Fruit fly (Drosophila melanogaster) whole organism, embryonic: Measurements from ENCODE around the gene upd2.

Source experiments
- CG11504 ChIP-seq: fragments of 200-800 bp; sonication (Bioruptor generic); optimal IDR thresholded peaks from 3 replicates; lab custom pipeline; 2019; ENCODE audit warnings: missing biosample characterization, mild to moderate bottlenecking, missing genetic modification characterization, moderate library complexity
- CG16815 ChIP-seq: fragments of 200-800 bp; sonication (Bioruptor generic); optimal IDR thresholded peaks from 3 replicates; lab custom pipeline; 2017; ENCODE audit warnings: missing biosample characterization, mild to moderate bottlenecking, missing genetic modification characterization
- D ChIP-seq, 2 experiments: fragments of 200-800 bp in 1 of 2; fragments of >200 bp in 1 of 2; sonication (Bioruptor generic) in 1 of 2; optimal IDR thresholded peaks; 2 replicates in 1 of 2; 3 replicates in 1 of 2; lab custom pipeline; 2017; ENCODE audit warnings: mild to moderate bottlenecking in 1 of 2, missing biosample characterization in 1 of 2, missing genetic modification characterization in 1 of 2, missing genetic modification reagents in 1 of 2
- caup ChIP-seq: fragments of 200-800 bp; sonication (Bioruptor generic); optimal IDR thresholded peaks from 3 replicates; lab custom pipeline; 2017; ENCODE audit warnings: missing biosample characterization, mild to moderate bottlenecking, missing genetic modification characterization, moderate library complexity; ENCODE audit not compliant: severe bottlenecking
- trem ChIP-seq: fragments of 200-800 bp; optimal IDR thresholded peaks from 3 replicates; lab custom pipeline; 2019; ENCODE audit warnings: missing biosample characterization, mild to moderate bottlenecking, missing genetic modification characterization, moderate library complexity

dm6 chrX:18238449-18238848 is 4.6 kb downstream of the upd2 start:
- TF ChIP-seq CG16815: no peak
- TF ChIP-seq CG11504 (tag; lab: Kevin White, UChicago): no peak
- no peak for TF ChIP-seq caup
- TF ChIP-seq D (optimal IDR thresholded peaks at IDR 0.05; lab: Kevin White, UChicago): no peak
- TF ChIP-seq D (GFP tag; optimal IDR thresholded peaks at IDR 0.05; lab: Kevin White, UChicago): no peak
- TF ChIP-seq trem (tag; lab: Kevin White, UChicago): no peak
